Worm (Caenorhabditis elegans) whole organism, mixed stage, embryonic: ENCODE measurements around the gene F15E6.3.

Experiments
- elt-1 ChIP-seq: sonication (generic microtip); optimal IDR thresholded peaks from 2 replicates; lab custom pipeline; 2017; ENCODE audit warnings: missing genetic modification characterization, mild to moderate bottlenecking, missing compliant biosample characterization, antibody characterized with exemption, moderate library complexity, borderline replicate concordance; ENCODE audit not compliant: insufficient read depth
- lin-32 ChIP-seq: fragments of 200-800 bp; sonication (Bioruptor generic); optimal IDR thresholded peaks from 2 replicates; lab custom pipeline; 2018; ENCODE audit warnings: mild to moderate bottlenecking, missing genetic modification characterization, missing compliant biosample characterization
- nhr-237 ChIP-seq: fragments of 150-350 bp; optimal IDR thresholded peaks from 2 replicates; lab custom pipeline; 2014; ENCODE audit warnings: missing biosample characterization, missing genetic modification characterization
- sem-2 ChIP-seq: fragments of 200-800 bp; sonication (Bioruptor generic); optimal IDR thresholded peaks from 2 replicates; lab custom pipeline; 2018; ENCODE audit warnings: mild to moderate bottlenecking, missing genetic modification characterization, missing compliant biosample characterization
- tbx-8 ChIP-seq: fragments of 200-800 bp; sonication (Bioruptor generic); optimal IDR thresholded peaks from 2 replicates; lab custom pipeline; 2018; ENCODE audit warnings: mild to moderate bottlenecking, missing genetic modification characterization, moderate library complexity, missing compliant biosample characterization
- ztf-11 ChIP-seq: fragments of 150-350 bp; optimal IDR thresholded peaks from 2 replicates; lab custom pipeline; 2014; ENCODE audit warnings: missing biosample characterization, missing genetic modification characterization

DNA sequence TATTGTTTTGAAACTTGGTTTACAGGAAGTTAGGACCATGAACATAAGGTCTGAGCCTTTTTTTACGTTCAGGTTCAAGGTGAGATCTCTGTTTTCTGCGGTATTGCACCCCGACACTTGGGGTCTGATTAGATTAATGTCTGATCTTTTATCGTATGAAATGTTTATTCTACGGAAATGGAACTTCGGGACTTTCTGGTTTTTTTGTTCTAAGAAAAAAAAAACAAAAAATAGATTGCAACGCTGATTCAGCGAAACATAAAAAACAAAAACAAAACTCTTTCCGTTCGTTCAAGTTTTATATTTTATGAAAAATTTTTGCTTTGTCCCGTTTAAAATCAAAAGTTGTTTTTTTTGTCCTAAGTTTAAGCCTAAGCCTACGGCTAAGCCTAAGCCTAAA, 29.5 kb upstream of the F15E6.3 start, which contains the start of gene F36A4.5:
- TF ChIP-seq nhr-237 (tag; lab: Kevin White, UChicago) (no peak), ztf-11 (tag; lab: Kevin White, UChicago) (no peak), elt-1 (tag; lab: Kevin White, UChicago) (no peak), lin-32 (GFP tag; lab: Kevin White, UChicago) (no peak), sem-2 (GFP tag; lab: Kevin White, UChicago) (no peak), tbx-8 (GFP tag; lab: Kevin White, UChicago) (no peak)
